Fruit fly (Drosophila melanogaster): Measurements from ENCODE around the gene Mst84Db.

dm6 chr3R:7362023-7362422, 3.4 kb downstream of the Mst84Db start, which contains the start of gene CG17944:
- TF ChIP-seq CTCF (optimal IDR thresholded peaks at IDR 0.05) (no peak), CG8478 (optimal IDR thresholded peaks at IDR 0.05) (no peak)

All from S2 (cell line).